Worm (Caenorhabditis elegans) whole organism, young adult: ENCODE data around the gene bcl-11.

Experiments used
- C06A6.2 ChIP-seq: fragments of 200-800 bp; sonication (Bioruptor generic); conservative IDR thresholded peaks from 2 replicates; pipeline ENCODE4 v1.3.6; 2022; ENCODE audit warnings: missing genetic modification characterization, missing compliant biosample characterization
- F10E7.11 ChIP-seq: sonication (generic microtip); optimal IDR thresholded peaks from 2 replicates; lab custom pipeline; 2017; ENCODE audit warnings: mild to moderate bottlenecking, missing genetic modification characterization, moderate library complexity, missing compliant biosample characterization
- F23B12.7 ChIP-seq: sonication (generic microtip); optimal IDR thresholded peaks from 2 replicates; lab custom pipeline; 2017; ENCODE audit warnings: missing genetic modification characterization, mild to moderate bottlenecking, missing compliant biosample characterization, antibody characterized with exemption, moderate library complexity; ENCODE audit not compliant: insufficient read depth
- atf-7 ChIP-seq: sonication (generic microtip); optimal IDR thresholded peaks from 2 replicates; lab custom pipeline; 2017; ENCODE audit warnings: mild to moderate bottlenecking, missing genetic modification characterization, missing compliant biosample characterization
- ceh-79 ChIP-seq: sonication (generic microtip); optimal IDR thresholded peaks from 2 replicates; lab custom pipeline; 2017; ENCODE audit warnings: mild to moderate bottlenecking, missing genetic modification characterization, missing compliant biosample characterization
- mes-4 ChIP-seq: sonication (generic microtip); optimal IDR thresholded peaks from 2 replicates; lab custom pipeline; 2016; ENCODE audit warnings: missing genotype, missing genetic modification characterization, missing compliant biosample characterization
- nhr-179 ChIP-seq: sonication (generic microtip); optimal IDR thresholded peaks from 2 replicates; lab custom pipeline; 2016; ENCODE audit warnings: mild to moderate bottlenecking, missing genetic modification characterization, missing compliant biosample characterization
- pbrm-1 ChIP-seq: fragments of 200-800 bp; sonication (Bioruptor generic); IDR thresholded peaks from 2 replicates; pipeline ENCODE4 v1.3.6; 2022; ENCODE audit warnings: missing genetic modification reagents, missing genetic modification characterization, missing compliant biosample characterization
- pha-4 ChIP-seq: fragments of 150-350 bp; sonication (generic microtip); optimal IDR thresholded peaks from 2 replicates; lab custom pipeline; 2014; ENCODE audit warnings: missing biosample characterization, missing genetic modification reagents, missing genetic modification characterization
- snpc-1.1 ChIP-seq: sonication (generic microtip); optimal IDR thresholded peaks from 2 replicates; lab custom pipeline; 2017; ENCODE audit warnings: missing genetic modification characterization, mild to moderate bottlenecking, missing compliant biosample characterization, antibody characterized with exemption, moderate library complexity, missing genotype, missing genetic modification reagents; ENCODE audit not compliant: insufficient read depth
- unc-62 ChIP-seq: fragments of 150-350 bp; optimal IDR thresholded peaks from 2 replicates; lab custom pipeline; 2014; ENCODE audit warnings: missing biosample characterization, missing genetic modification reagents, missing genetic modification characterization
- xnd-1 ChIP-seq: sonication (generic microtip); optimal IDR thresholded peaks from 2 replicates; lab custom pipeline; 2016; ENCODE audit warnings: missing genotype, missing genetic modification reagents, missing genetic modification characterization, missing compliant biosample characterization
- zfh-2 ChIP-seq: fragments of 200-800 bp; sonication (Bioruptor generic); conservative IDR thresholded peaks from 2 replicates; pipeline ENCODE4 v1.3.6; 2022; ENCODE audit warnings: missing genetic modification reagents, missing genetic modification characterization, missing compliant biosample characterization
- ztf-22 ChIP-seq: fragments of 200-800 bp; sonication (Bioruptor generic); optimal IDR thresholded peaks from 2 replicates; lab custom pipeline; 2018; ENCODE audit warnings: mild to moderate bottlenecking, missing genetic modification characterization, moderate library complexity, missing compliant biosample characterization

ce11 chrV:6399831-6400230 lies 44.0 kb downstream of the bcl-11 start, which contains the start of gene gfi-1:
- TF ChIP-seq pbrm-1 (GFP tag; lab: Robert Waterston, UW), result no peak
- TF ChIP-seq zfh-2 (GFP tag; lab: Robert Waterston, UW), result no peak
- TF ChIP-seq snpc-1.1 (tag; lab: Kevin White, UChicago), result no peak
- TF ChIP-seq F23B12.7, result no peak
- no peak for TF ChIP-seq C06A6.2 (GFP tag; lab: Robert Waterston, UW)
- TF ChIP-seq xnd-1, result no peak
- no peak for TF ChIP-seq mes-4
- no peak for TF ChIP-seq unc-62
- no peak for TF ChIP-seq pha-4 (tag; lab: Kevin White, UChicago)
- no peak for TF ChIP-seq nhr-179 (tag; lab: Kevin White, UChicago)
- TF ChIP-seq ceh-79, result no peak
- TF ChIP-seq F10E7.11 (tag; lab: Kevin White, UChicago), result no peak
- no peak for TF ChIP-seq atf-7 (tag; lab: Kevin White, UChicago)
- TF ChIP-seq ztf-22 (GFP tag; lab: Kevin White, UChicago), result no peak
